Fruit fly (Drosophila melanogaster) whole organism, prepupa: ENCODE measurements around the gene CG5245.

Source experiments
- Blimp-1 ChIP-seq: fragments of 200-800 bp; sonication (Bioruptor generic); optimal IDR thresholded peaks from 3 replicates; lab custom pipeline; 2017; ENCODE audit warnings: missing biosample characterization, missing genetic modification characterization, mild to moderate bottlenecking, moderate library complexity, missing genetic modification reagents
- CG8319 ChIP-seq: fragments of 200-800 bp; sonication (Bioruptor generic); optimal IDR thresholded peaks from 3 replicates; lab custom pipeline; 2016; ENCODE audit warnings: missing biosample characterization, missing genetic modification characterization
- CG9139 ChIP-seq: fragments of 200-800 bp; sonication (Bioruptor generic); optimal IDR thresholded peaks from 3 replicates; lab custom pipeline; 2017; ENCODE audit warnings: missing biosample characterization, mild to moderate bottlenecking, missing genetic modification characterization
- Eip93F ChIP-seq: fragments of 200-800 bp; sonication (Bioruptor generic); optimal IDR thresholded peaks from 2 replicates; lab custom pipeline; 2016; ENCODE audit warnings: missing biosample characterization, mild to moderate bottlenecking, missing genetic modification characterization
- Ets21C ChIP-seq: fragments of 200-800 bp; sonication (Bioruptor generic); optimal IDR thresholded peaks from 3 replicates; lab custom pipeline; 2016; ENCODE audit warnings: missing biosample characterization, missing genetic modification characterization
- Sox15 ChIP-seq: fragments of 200-800 bp; sonication (Bioruptor generic); optimal IDR thresholded peaks from 3 replicates; lab custom pipeline; 2016; ENCODE audit warnings: missing biosample characterization, missing genetic modification characterization
- salr ChIP-seq, 2 experiments: fragments of 200-800 bp; sonication (Bioruptor generic); optimal IDR thresholded peaks; 3 replicates each; lab custom pipeline; 2016 to 2018; ENCODE audit warnings: missing biosample characterization in 2 of 2, missing genetic modification characterization in 2 of 2, mild to moderate bottlenecking in 1 of 2

dm6 chr3R:12441008-12441606 is 11.7 kb downstream of the CG5245 start:
- no peak for TF ChIP-seq Ets21C
- no peak for TF ChIP-seq Blimp-1 (GFP tag; lab: Kevin White, UChicago)
- TF ChIP-seq CG9139 = no peak
- TF ChIP-seq Sox15 (GFP tag; lab: Kevin White, UChicago) = no peak
- no peak for TF ChIP-seq CG8319 (GFP tag; lab: Kevin White, UChicago)
- no peak for TF ChIP-seq Eip93F (GFP tag; lab: Kevin White, UChicago)
- TF ChIP-seq salr (GFP tag; optimal IDR thresholded peaks at IDR 0.05; lab: Kevin White, UChicago) = no peak
